Fruit fly (Drosophila melanogaster) whole organism, prepupa: Measurements from ENCODE around the gene Acat2.

Experiments used
- Blimp-1 ChIP-seq: fragments of 200-800 bp; sonication (Bioruptor generic); optimal IDR thresholded peaks from 3 replicates; lab custom pipeline; 2017; ENCODE audit warnings: missing biosample characterization, missing genetic modification characterization, mild to moderate bottlenecking, moderate library complexity, missing genetic modification reagents
- CG10669 ChIP-seq: fragments of 200-800 bp; sonication (Bioruptor generic); optimal IDR thresholded peaks from 3 replicates; lab custom pipeline; 2018; ENCODE audit warnings: missing biosample characterization, mild to moderate bottlenecking, missing genetic modification characterization, moderate library complexity
- CG11294 ChIP-seq: fragments of 200-800 bp; sonication (Bioruptor generic); IDR thresholded peaks from 2 replicates; pipeline ENCODE4 v1.3.6; 2022; ENCODE audit warnings: missing biosample characterization, missing genetic modification characterization
- CG11762 ChIP-seq: fragments of 200-800 bp; sonication (Bioruptor generic); optimal IDR thresholded peaks from 3 replicates; lab custom pipeline; 2016; ENCODE audit warnings: missing biosample characterization, missing genetic modification characterization; ENCODE audit not compliant: insufficient read depth
- CG11902 ChIP-seq: fragments of 200-800 bp; sonication (Bioruptor generic); optimal IDR thresholded peaks from 3 replicates; lab custom pipeline; 2016; ENCODE audit warnings: missing biosample characterization, missing genetic modification characterization
- CG16779 ChIP-seq: fragments of 200-800 bp; sonication (Bioruptor generic); optimal IDR thresholded peaks from 3 replicates; lab custom pipeline; 2017; ENCODE audit warnings: missing biosample characterization, mild to moderate bottlenecking, missing genetic modification characterization
- CG3032 ChIP-seq: fragments of 200-800 bp; optimal IDR thresholded peaks from 2 replicates; lab custom pipeline; 2019; ENCODE audit warnings: missing biosample characterization, mild to moderate bottlenecking, missing genetic modification characterization, moderate library complexity
- CG31627 ChIP-seq: fragments of 200-800 bp; sonication (Bioruptor generic); optimal IDR thresholded peaks from 3 replicates; lab custom pipeline; 2016; ENCODE audit warnings: missing biosample characterization, missing genetic modification characterization
- CG32006 ChIP-seq: fragments of 200-800 bp; sonication (Bioruptor generic); optimal IDR thresholded peaks from 3 replicates; lab custom pipeline; 2017; ENCODE audit warnings: missing biosample characterization, mild to moderate bottlenecking, missing genetic modification characterization
- CG34406 ChIP-seq: fragments of 200-800 bp; sonication (Bioruptor generic); optimal IDR thresholded peaks from 3 replicates; lab custom pipeline; 2016; ENCODE audit warnings: missing biosample characterization, missing genetic modification characterization
- CG3919 ChIP-seq: fragments of 200-800 bp; sonication (Bioruptor generic); optimal IDR thresholded peaks from 3 replicates; lab custom pipeline; 2016; ENCODE audit warnings: missing biosample characterization, missing genetic modification characterization
- CG4318 ChIP-seq: fragments of 200-800 bp; sonication (Bioruptor generic); optimal IDR thresholded peaks from 3 replicates; lab custom pipeline; 2017; ENCODE audit warnings: missing biosample characterization, mild to moderate bottlenecking, missing genetic modification characterization
- CG6163 ChIP-seq: fragments of 200-800 bp; sonication (Bioruptor generic); IDR thresholded peaks from 3 replicates; pipeline ENCODE4 v1.3.6; 2022; ENCODE audit warnings: missing biosample characterization, missing genetic modification characterization
- CG6276 ChIP-seq: fragments of 200-800 bp; sonication (Bioruptor generic); optimal IDR thresholded peaks from 2 replicates; lab custom pipeline; 2017; ENCODE audit warnings: missing biosample characterization, mild to moderate bottlenecking, missing genetic modification characterization
- CG6808 ChIP-seq: fragments of 200-800 bp; sonication (Bioruptor generic); optimal IDR thresholded peaks from 3 replicates; lab custom pipeline; 2017; ENCODE audit warnings: missing biosample characterization, missing genetic modification characterization, mild to moderate bottlenecking, moderate library complexity, missing genetic modification reagents
- CG8119 ChIP-seq: fragments of 200-800 bp; sonication (Bioruptor generic); IDR thresholded peaks from 3 replicates; pipeline ENCODE4 v1.3.6; 2022; ENCODE audit warnings: missing biosample characterization, missing genetic modification characterization
- CG8319 ChIP-seq: fragments of 200-800 bp; sonication (Bioruptor generic); optimal IDR thresholded peaks from 3 replicates; lab custom pipeline; 2016; ENCODE audit warnings: missing biosample characterization, missing genetic modification characterization
- CG8632 ChIP-seq: fragments of 200-800 bp; sonication (Bioruptor generic); optimal IDR thresholded peaks from 3 replicates; lab custom pipeline; 2016; ENCODE audit warnings: missing biosample characterization, missing genetic modification characterization
- CG9139 ChIP-seq: fragments of 200-800 bp; sonication (Bioruptor generic); optimal IDR thresholded peaks from 3 replicates; lab custom pipeline; 2017; ENCODE audit warnings: missing biosample characterization, mild to moderate bottlenecking, missing genetic modification characterization
- Eip78C ChIP-seq: fragments of 200-800 bp; sonication (Bioruptor generic); peaks from one replicate; lab custom pipeline; 2016; ENCODE audit warnings: missing biosample characterization, missing genetic modification characterization
- Eip93F ChIP-seq: fragments of 200-800 bp; sonication (Bioruptor generic); optimal IDR thresholded peaks from 2 replicates; lab custom pipeline; 2016; ENCODE audit warnings: missing biosample characterization, mild to moderate bottlenecking, missing genetic modification characterization
- Ets96B ChIP-seq: fragments of 200-800 bp; optimal IDR thresholded peaks from 2 replicates; lab custom pipeline; 2019; ENCODE audit warnings: missing biosample characterization, mild to moderate bottlenecking, missing genetic modification characterization, moderate library complexity
- Gug ChIP-seq: fragments of 200-800 bp; sonication (Bioruptor generic); IDR thresholded peaks from 2 replicates; pipeline ENCODE4 v1.3.6; 2022; ENCODE audit warnings: missing biosample characterization, missing genetic modification characterization
- Hr38 ChIP-seq: sonication (Bioruptor generic); optimal IDR thresholded peaks from 2 replicates; lab custom pipeline; 2016; ENCODE audit warnings: missing biosample characterization, missing genetic modification characterization
- Hr39 ChIP-seq: fragments of 200-800 bp; sonication (Bioruptor generic); optimal IDR thresholded peaks from 2 replicates; lab custom pipeline; 2016; ENCODE audit warnings: missing biosample characterization, missing genetic modification characterization
- Lpt ChIP-seq: fragments of 200-800 bp; sonication (Bioruptor generic); optimal IDR thresholded peaks from 3 replicates; lab custom pipeline; 2016; ENCODE audit warnings: missing biosample characterization, missing genetic modification characterization
- Met ChIP-seq: fragments of 200-800 bp; sonication (Bioruptor generic); optimal IDR thresholded peaks from 3 replicates; lab custom pipeline; 2016; ENCODE audit warnings: missing biosample characterization, missing genetic modification characterization
- OdsH ChIP-seq: fragments of 200-800 bp; sonication (Bioruptor generic); optimal IDR thresholded peaks from 3 replicates; lab custom pipeline; 2016; ENCODE audit warnings: missing biosample characterization, missing genetic modification characterization
- Smox ChIP-seq: fragments of 200-800 bp; sonication (Bioruptor generic); optimal IDR thresholded peaks from 3 replicates; lab custom pipeline; 2016; ENCODE audit warnings: missing biosample characterization, missing genetic modification characterization
- Sox14 ChIP-seq: fragments of 200-800 bp; sonication (Bioruptor generic); optimal IDR thresholded peaks from 3 replicates; lab custom pipeline; 2016; ENCODE audit warnings: missing biosample characterization, missing genetic modification characterization
- Sox15 ChIP-seq: fragments of 200-800 bp; sonication (Bioruptor generic); optimal IDR thresholded peaks from 3 replicates; lab custom pipeline; 2016; ENCODE audit warnings: missing biosample characterization, missing genetic modification characterization
- achi ChIP-seq: fragments of 200-800 bp; sonication (Bioruptor generic); optimal IDR thresholded peaks from 3 replicates; lab custom pipeline; 2016; ENCODE audit warnings: missing biosample characterization, missing genetic modification characterization
- acj6 ChIP-seq: fragments of 200-800 bp; sonication (Bioruptor generic); optimal IDR thresholded peaks from 3 replicates; lab custom pipeline; 2016; ENCODE audit warnings: missing biosample characterization, missing genetic modification characterization
- dac ChIP-seq: fragments of 200-800 bp; sonication (Bioruptor generic); optimal IDR thresholded peaks from 2 replicates; lab custom pipeline; 2017; ENCODE audit warnings: missing biosample characterization, mild to moderate bottlenecking, missing genetic modification characterization
- dsx ChIP-seq: fragments of 200-800 bp; optimal IDR thresholded peaks from 3 replicates; lab custom pipeline; 2019; ENCODE audit warnings: missing biosample characterization, mild to moderate bottlenecking, missing genetic modification characterization, moderate library complexity; ENCODE audit not compliant: poor library complexity, severe bottlenecking
- eg ChIP-seq: fragments of 200-800 bp; sonication (Bioruptor generic); IDR thresholded peaks from 3 replicates; pipeline ENCODE4 v1.3.6; 2022; ENCODE audit warnings: missing biosample characterization, missing genetic modification characterization
- esn ChIP-seq: fragments of 200-800 bp; sonication (Bioruptor generic); optimal IDR thresholded peaks from 2 replicates; lab custom pipeline; 2016; ENCODE audit warnings: missing biosample characterization, mild to moderate bottlenecking, missing genetic modification characterization, moderate library complexity
- fd59A ChIP-seq: fragments of 200-800 bp; sonication (Bioruptor generic); optimal IDR thresholded peaks from 2 replicates; lab custom pipeline; 2017; ENCODE audit warnings: missing biosample characterization, mild to moderate bottlenecking, missing genetic modification characterization, missing genetic modification reagents
- fd85E ChIP-seq: fragments of 200-800 bp; sonication (Bioruptor generic); optimal IDR thresholded peaks from 3 replicates; lab custom pipeline; 2016; ENCODE audit warnings: missing biosample characterization, missing genetic modification characterization
- fkh ChIP-seq: fragments of 200-800 bp; sonication (Bioruptor generic); optimal IDR thresholded peaks from 3 replicates; lab custom pipeline; 2017; ENCODE audit warnings: missing biosample characterization, mild to moderate bottlenecking, missing genetic modification characterization, moderate library complexity
- lz ChIP-seq: fragments of 200-800 bp; sonication (Bioruptor generic); optimal IDR thresholded peaks from 3 replicates; lab custom pipeline; 2016; ENCODE audit warnings: missing biosample characterization, missing genetic modification characterization
- net ChIP-seq: fragments of 200-800 bp; sonication (Bioruptor generic); optimal IDR thresholded peaks from 3 replicates; lab custom pipeline; 2016; ENCODE audit warnings: missing biosample characterization, missing genetic modification characterization
- pdm3 ChIP-seq: fragments of 200-800 bp; sonication (Bioruptor generic); optimal IDR thresholded peaks from 3 replicates; lab custom pipeline; 2016; ENCODE audit warnings: missing biosample characterization, missing genetic modification characterization
- spab ChIP-seq: fragments of 200-800 bp; sonication (Bioruptor generic); optimal IDR thresholded peaks from 2 replicates; lab custom pipeline; 2017; ENCODE audit warnings: missing biosample characterization, mild to moderate bottlenecking, missing genetic modification characterization, missing genetic modification reagents
- ss ChIP-seq, 2 experiments: fragments of 200-800 bp; sonication (Bioruptor generic); optimal IDR thresholded peaks; 2 replicates in 1 of 2; 3 replicates in 1 of 2; lab custom pipeline; 2017 to 2018; ENCODE audit warnings: mild to moderate bottlenecking in 2 of 2, missing biosample characterization in 2 of 2, missing genetic modification characterization in 2 of 2, moderate library complexity in 1 of 2
- svp ChIP-seq: fragments of 200-800 bp; sonication (Bioruptor generic); peaks from one replicate; lab custom pipeline; 2016; ENCODE audit warnings: missing biosample characterization, missing genetic modification characterization
- topi ChIP-seq: fragments of 200-800 bp; sonication (Bioruptor generic); optimal IDR thresholded peaks from 3 replicates; lab custom pipeline; 2016; ENCODE audit warnings: missing biosample characterization, missing genetic modification characterization

Gene Acat2

DNA sequence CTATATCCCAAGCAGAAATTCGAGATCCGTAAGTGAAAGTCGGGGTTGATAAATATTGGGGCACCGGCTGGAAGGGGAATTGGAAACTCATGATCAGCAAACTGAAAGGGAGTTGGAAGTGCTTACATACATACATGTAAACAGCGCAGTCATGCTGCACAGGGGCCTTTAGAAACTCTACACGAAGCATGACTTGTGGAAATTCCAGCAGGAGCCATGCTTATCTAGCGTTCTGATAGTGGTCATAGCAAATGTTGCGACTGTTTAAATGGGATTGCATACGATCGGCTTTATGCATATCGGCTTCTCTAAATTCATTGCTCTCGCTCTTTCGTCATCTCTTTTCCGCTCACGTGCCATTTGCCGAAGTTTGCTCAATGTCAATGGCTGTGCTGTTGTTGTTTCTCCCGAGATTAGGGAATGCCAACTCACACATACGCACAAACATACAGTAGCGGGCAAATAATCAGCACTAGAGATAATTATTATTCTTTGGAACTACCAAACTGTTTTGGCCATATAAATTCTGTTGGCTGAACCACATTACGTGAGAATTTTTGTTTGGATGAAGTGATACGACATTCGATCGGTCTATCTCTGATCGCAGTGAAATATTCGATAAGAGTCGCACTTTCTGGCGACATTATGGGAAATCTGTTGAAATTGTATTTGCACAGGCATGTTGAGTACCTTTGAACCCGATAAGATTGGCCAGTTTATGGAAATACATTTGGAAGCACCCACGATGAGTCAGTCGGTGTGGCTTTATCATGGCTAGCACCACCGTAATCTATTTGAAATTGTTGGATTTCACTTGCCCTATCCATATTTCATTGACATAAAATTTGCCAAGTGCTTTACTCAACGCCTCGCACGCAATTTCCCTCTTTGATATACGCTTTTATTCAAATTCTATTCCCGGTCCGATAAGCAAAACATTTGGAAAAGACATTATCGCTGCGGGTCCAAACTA lies 33.5 kb downstream of the Acat2 start (continued):
- TF ChIP-seq CG6276 (GFP tag; lab: Kevin White, UChicago) (no peak), CG3032 (tag; lab: Kevin White, UChicago) (no peak), CG32006 (GFP tag; lab: Kevin White, UChicago) (no peak), OdsH (GFP tag; lab: Kevin White, UChicago) (no peak)

DNA sequence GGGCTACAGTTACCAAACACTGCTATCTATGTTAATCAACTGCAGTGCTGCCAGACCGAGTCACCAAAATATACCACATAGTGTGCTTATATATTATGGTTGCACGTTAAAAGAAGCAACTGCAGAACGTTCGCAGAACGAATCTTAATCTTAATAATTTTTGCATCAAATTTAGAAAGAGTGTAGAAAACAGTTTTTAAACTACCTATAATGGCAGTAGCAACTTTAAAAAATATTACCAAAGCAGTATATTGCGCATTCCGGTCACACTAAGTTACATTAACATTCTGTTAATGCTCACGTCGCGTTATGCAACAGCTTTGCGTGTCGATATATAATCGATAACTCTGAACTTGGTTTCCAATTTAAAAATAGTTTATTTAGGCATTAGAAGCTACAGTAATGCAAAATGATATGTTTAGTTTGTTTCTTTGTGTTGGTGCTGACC lies 39.4 kb downstream of the Acat2 start, which contains the start of gene indra:
indra (minus strand) TSS at position 271 of the 448 bp plus-strand sequence.
- TF ChIP-seq Gug: 0 out of 2 replicates have a peak, but pooled peaks have one; percentile 26
- no peak for TF ChIP-seq acj6 (GFP tag; lab: Kevin White, UChicago)
- no peak for TF ChIP-seq Eip93F
- TF ChIP-seq eg (GFP tag; lab: Robert Waterston, UW): peak; percentile 48; the same call in 2 of the 3 replicates
- peak; percentile 47 for TF ChIP-seq Ets96B (tag; lab: Kevin White, UChicago)
- TF ChIP-seq fkh: peak; percentile 43
- no peak for TF ChIP-seq CG34406
- TF ChIP-seq pdm3: no peak
- no peak for TF ChIP-seq dsx (GFP tag; lab: Kevin White, UChicago)
- no peak for TF ChIP-seq CG16779 (tag; lab: Kevin White, UChicago)
- peak; percentile 38 for TF ChIP-seq Sox15 (GFP tag; lab: Kevin White, UChicago)
- TF ChIP-seq lz (GFP tag; lab: Kevin White, UChicago): peak; percentile 64
- peak; percentile 49 for TF ChIP-seq CG3032 (tag; lab: Kevin White, UChicago)
- no peak for TF ChIP-seq CG10669 (GFP tag; lab: Kevin White, UChicago)
- 0 out of 2 replicates have a peak, but pooled peaks have one; percentile 36 for TF ChIP-seq CG11294 (GFP tag; lab: Robert Waterston, UW)
- peak; percentile 66 for TF ChIP-seq Sox14
- no peak for TF ChIP-seq Smox (GFP tag; lab: Kevin White, UChicago)
- TF ChIP-seq CG9139 (GFP tag; lab: Kevin White, UChicago): no peak
- no peak for TF ChIP-seq topi (GFP tag; lab: Kevin White, UChicago)
- no peak for TF ChIP-seq fd59A (GFP tag; lab: Kevin White, UChicago)
- TF ChIP-seq dac: no peak
- TF ChIP-seq esn (GFP tag; lab: Kevin White, UChicago): peak; percentile 76
- TF ChIP-seq spab (GFP tag; lab: Kevin White, UChicago): no peak
- no peak for TF ChIP-seq CG3919 (GFP tag; lab: Kevin White, UChicago)
- no peak for TF ChIP-seq Blimp-1
- peak; percentile 71 for TF ChIP-seq Eip78C
- TF ChIP-seq CG31627: peak; percentile 77
- no peak for TF ChIP-seq OdsH (GFP tag; lab: Kevin White, UChicago)
- no peak for TF ChIP-seq CG6808 (GFP tag; lab: Kevin White, UChicago)
- TF ChIP-seq Hr39 (GFP tag; lab: Kevin White, UChicago): no peak
- no peak for TF ChIP-seq CG8632 (GFP tag; lab: Kevin White, UChicago)
- TF ChIP-seq Met: no peak
- no peak for TF ChIP-seq Lpt (GFP tag; lab: Kevin White, UChicago)
- no peak for TF ChIP-seq fd85E
- TF ChIP-seq CG11762: peak; percentile 7
- TF ChIP-seq CG6163: peak; percentile 48; the same call in 1 of the 3 replicates
- peak; percentile 47 for TF ChIP-seq CG11902
- peak; percentile 70 for TF ChIP-seq svp (GFP tag; lab: Kevin White, UChicago)
- no peak for TF ChIP-seq net (GFP tag; lab: Kevin White, UChicago)
- TF ChIP-seq CG4318 (GFP tag; lab: Kevin White, UChicago): no peak
- TF ChIP-seq CG8319 (GFP tag; lab: Kevin White, UChicago): no peak
- TF ChIP-seq Hr38: no peak
- TF ChIP-seq CG8119: 0 out of 3 replicates have a peak, but pooled peaks have one; percentile 28
- TF ChIP-seq ss (GFP tag; optimal IDR thresholded peaks at IDR 0.05; lab: Kevin White, UChicago): peak in 1 of 2 experiments; percentile 11
- no peak for TF ChIP-seq achi (GFP tag; lab: Kevin White, UChicago)
